Worm (Caenorhabditis elegans) whole organism, L1 larva: ENCODE data around the gene str-73.

Source experiments
- C04F5.9 ChIP-seq: sonication (generic microtip); optimal IDR thresholded peaks from 2 replicates; lab custom pipeline; 2016; ENCODE audit warnings: missing genetic modification characterization, missing compliant biosample characterization
- C34B4.2 ChIP-seq: sonication (generic microtip); optimal IDR thresholded peaks from 2 replicates; lab custom pipeline; 2017; ENCODE audit warnings: mild to moderate bottlenecking, missing genetic modification characterization, missing compliant biosample characterization
- F16B12.6 ChIP-seq: fragments of 150-350 bp; optimal IDR thresholded peaks from 2 replicates; lab custom pipeline; 2014; ENCODE audit warnings: missing biosample characterization, missing genetic modification characterization
- Y116A8C.19 ChIP-seq: sonication (generic microtip); optimal IDR thresholded peaks from 2 replicates; lab custom pipeline; 2016; ENCODE audit warnings: missing compliant biosample characterization, missing genetic modification characterization, borderline replicate concordance
- aha-1 ChIP-seq: fragments of 150-350 bp; optimal IDR thresholded peaks from 2 replicates; lab custom pipeline; 2014; ENCODE audit warnings: missing biosample characterization, missing genetic modification characterization
- alr-1 ChIP-seq: fragments of 200-800 bp; sonication (Bioruptor generic); optimal IDR thresholded peaks from 2 replicates; lab custom pipeline; 2018; ENCODE audit warnings: borderline replicate concordance, mild to moderate bottlenecking, missing genetic modification characterization, missing compliant biosample characterization
- ama-1 ChIP-seq: fragments of 150-350 bp; optimal IDR thresholded peaks from 2 replicates; lab custom pipeline; 2014
- blmp-1 ChIP-seq: fragments of 150-350 bp; optimal IDR thresholded peaks from 2 replicates; lab custom pipeline; 2014; ENCODE audit warnings: missing biosample characterization, missing genetic modification characterization
- ceh-8 ChIP-seq: fragments of 200-800 bp; sonication (Bioruptor generic); optimal IDR thresholded peaks from 2 replicates; lab custom pipeline; 2018; ENCODE audit warnings: mild to moderate bottlenecking, missing genetic modification characterization, moderate library complexity, missing compliant biosample characterization
- ceh-88 ChIP-seq: fragments of 200-800 bp; sonication (Bioruptor generic); IDR thresholded peaks from 2 replicates; pipeline ENCODE4 v1.3.6; 2022; ENCODE audit warnings: missing genetic modification characterization, missing compliant biosample characterization
- ceh-90 ChIP-seq: sonication (generic microtip); optimal IDR thresholded peaks from 2 replicates; lab custom pipeline; 2016; ENCODE audit warnings: missing genetic modification characterization, missing compliant biosample characterization
- ces-1 ChIP-seq: fragments of 150-350 bp; optimal IDR thresholded peaks from 2 replicates; lab custom pipeline; 2014; ENCODE audit warnings: missing biosample characterization, missing genetic modification reagents, missing genetic modification characterization
- egl-27 ChIP-seq, 2 experiments: fragments of 150-350 bp in 1 of 2; sonication (generic microtip); optimal IDR thresholded peaks; 3 replicates each; lab custom pipeline; 2017 to 2018; ENCODE audit warnings: missing biosample characterization in 2 of 2, missing genetic modification characterization in 2 of 2, missing genetic modification reagents in 2 of 2
- elt-2 ChIP-seq: sonication (generic microtip); optimal IDR thresholded peaks from 2 replicates; lab custom pipeline; 2016; ENCODE audit warnings: missing genetic modification characterization, mild to moderate bottlenecking, inconsistent platforms, missing compliant biosample characterization, missing genetic modification reagents
- ets-5 ChIP-seq: fragments of 200-800 bp; sonication (Bioruptor generic); IDR thresholded peaks from 2 replicates; pipeline ENCODE4 v1.3.6; 2022; ENCODE audit warnings: missing genetic modification characterization, missing compliant biosample characterization
- fkh-4 ChIP-seq: sonication (generic microtip); optimal IDR thresholded peaks from 2 replicates; lab custom pipeline; 2016; ENCODE audit warnings: missing compliant biosample characterization, missing genetic modification characterization, borderline replicate concordance
- hlh-17 ChIP-seq: fragments of 200-800 bp; sonication (Bioruptor generic); optimal IDR thresholded peaks from 2 replicates; lab custom pipeline; 2018; ENCODE audit warnings: missing genetic modification characterization, mild to moderate bottlenecking, missing compliant biosample characterization, moderate library complexity, borderline replicate concordance
- hpl-2 ChIP-seq: fragments of 150-350 bp; optimal IDR thresholded peaks from 2 replicates; lab custom pipeline; 2014; ENCODE audit warnings: missing biosample characterization, missing genetic modification reagents, missing genetic modification characterization
- jun-1 ChIP-seq: fragments of 150-350 bp; optimal IDR thresholded peaks from 2 replicates; lab custom pipeline; 2014; ENCODE audit warnings: missing biosample characterization, missing genetic modification reagents, missing genetic modification characterization
- lin-13 ChIP-seq: fragments of 150-350 bp; optimal IDR thresholded peaks from 2 replicates; lab custom pipeline; 2014; ENCODE audit warnings: missing biosample characterization, missing genetic modification reagents, missing genetic modification characterization
- lin-15B ChIP-seq: fragments of 150-350 bp; sonication (generic microtip); optimal IDR thresholded peaks from 3 replicates; lab custom pipeline; 2014; ENCODE audit warnings: missing biosample characterization, missing genetic modification characterization
- lsy-2 ChIP-seq, 2 experiments: fragments of 150-350 bp; optimal IDR thresholded peaks; 2 replicates each; lab custom pipeline; 2014; ENCODE audit warnings: missing biosample characterization in 2 of 2, missing genetic modification characterization in 2 of 2
- mab-9 ChIP-seq: fragments of 200-800 bp; sonication (Bioruptor generic); IDR thresholded peaks from 2 replicates; pipeline ENCODE4 v1.3.6; 2022; ENCODE audit warnings: missing genetic modification reagents, missing genetic modification characterization, missing compliant biosample characterization
- mdl-1 ChIP-seq, 2 experiments: fragments of 150-350 bp; optimal IDR thresholded peaks; 2 replicates each; lab custom pipeline; 2014 to 2017; ENCODE audit warnings: missing biosample characterization in 2 of 2, missing genetic modification characterization in 2 of 2, inconsistent platforms in 1 of 2
- mef-2 ChIP-seq: fragments of 150-350 bp; optimal IDR thresholded peaks from 2 replicates; lab custom pipeline; 2014; ENCODE audit warnings: missing biosample characterization, missing genetic modification characterization
- mep-1 ChIP-seq: fragments of 150-350 bp; optimal IDR thresholded peaks from 2 replicates; lab custom pipeline; 2014; ENCODE audit warnings: missing biosample characterization, missing genetic modification characterization
- nhr-11 ChIP-seq: fragments of 150-350 bp; optimal IDR thresholded peaks from 2 replicates; lab custom pipeline; 2014; ENCODE audit warnings: missing biosample characterization, missing genetic modification characterization
- nhr-237 ChIP-seq: fragments of 150-350 bp; optimal IDR thresholded peaks from 2 replicates; lab custom pipeline; 2014; ENCODE audit warnings: missing biosample characterization, missing genetic modification characterization
- nhr-71 ChIP-seq: sonication (generic microtip); optimal IDR thresholded peaks from 2 replicates; lab custom pipeline; 2016; ENCODE audit warnings: mild to moderate bottlenecking, missing genetic modification characterization, moderate library complexity, missing compliant biosample characterization
- nhr-77 ChIP-seq: fragments of 150-350 bp; optimal IDR thresholded peaks from 2 replicates; lab custom pipeline; 2014; ENCODE audit warnings: missing biosample characterization, missing genetic modification characterization
- nhr-84 ChIP-seq: sonication (generic microtip); optimal IDR thresholded peaks from 2 replicates; lab custom pipeline; 2017; ENCODE audit warnings: missing biosample characterization, missing genetic modification characterization
- snpc-4 ChIP-seq: fragments of 150-350 bp; optimal IDR thresholded peaks from 2 replicates; lab custom pipeline; 2014; ENCODE audit warnings: missing biosample characterization, missing genetic modification characterization
- sptf-1 ChIP-seq: fragments of 150-350 bp; optimal IDR thresholded peaks from 2 replicates; lab custom pipeline; 2014; ENCODE audit warnings: missing biosample characterization, missing genetic modification characterization
- sup-37 ChIP-seq: fragments of 200-800 bp; sonication (Bioruptor generic); optimal IDR thresholded peaks from 2 replicates; lab custom pipeline; 2018; ENCODE audit warnings: mild to moderate bottlenecking, missing genetic modification characterization, missing compliant biosample characterization
- tbx-2 ChIP-seq: sonication (generic microtip); optimal IDR thresholded peaks from 2 replicates; lab custom pipeline; 2016; ENCODE audit warnings: missing genetic modification characterization, missing compliant biosample characterization
- unc-130 ChIP-seq: fragments of 150-350 bp; optimal IDR thresholded peaks from 2 replicates; lab custom pipeline; 2017; ENCODE audit warnings: missing biosample characterization, missing genetic modification characterization, inconsistent platforms
- unc-30 ChIP-seq: sonication (generic microtip); optimal IDR thresholded peaks from 2 replicates; lab custom pipeline; 2017; ENCODE audit warnings: missing biosample characterization, missing genetic modification characterization
- unc-86 ChIP-seq: sonication (generic microtip); optimal IDR thresholded peaks from 2 replicates; lab custom pipeline; 2016; ENCODE audit warnings: missing genetic modification characterization, missing compliant biosample characterization
- vab-15 ChIP-seq: sonication (generic microtip); optimal IDR thresholded peaks from 2 replicates; lab custom pipeline; 2017; ENCODE audit warnings: missing genotype, mild to moderate bottlenecking, missing genetic modification characterization, missing compliant biosample characterization
- zag-1 ChIP-seq: fragments of 150-350 bp; optimal IDR thresholded peaks from 2 replicates; lab custom pipeline; 2014; ENCODE audit warnings: missing biosample characterization, missing genetic modification characterization
- ztf-11 ChIP-seq, 2 experiments: sonication (generic microtip); optimal IDR thresholded peaks; 2 replicates each; lab custom pipeline; 2016 to 2017; ENCODE audit warnings: missing genetic modification characterization in 2 of 2, missing biosample characterization in 1 of 2, missing compliant biosample characterization in 1 of 2

Gene str-73

ce11 chrV:16435510-16435909, 5.5 kb downstream of the str-73 start, which contains the start of the genes F26D2.13 and F26D2.14:
TSS of gene F26D2.13 (minus strand) at chrV:16435610.
TSS of gene F26D2.14 (plus strand) at chrV:16435855.
- no peak for TF ChIP-seq ceh-90 (tag; lab: Kevin White, UChicago)
- TF ChIP-seq unc-130 (tag; lab: Kevin White, UChicago) = no peak
- no peak for TF ChIP-seq Y116A8C.19
- no peak for TF ChIP-seq mab-9 (GFP tag; lab: Robert Waterston, UW)
- no peak for TF ChIP-seq ama-1 (lab: Kevin White, UChicago)
- TF ChIP-seq ztf-11 (tag; optimal IDR thresholded peaks at IDR 0.05; lab: Kevin White, UChicago) = no peak
- TF ChIP-seq mep-1 = no peak
- no peak for TF ChIP-seq ceh-88 (GFP tag; lab: Robert Waterston, UW)
- no peak for TF ChIP-seq jun-1 (tag; lab: Kevin White, UChicago)

ce11 chrV:16437546-16437945, 7.5 kb downstream of the str-73 start, which contains the start of gene F26D2.15:
TSS of gene F26D2.15 (plus strand) at chrV:16437846.
- TF ChIP-seq lin-15B (tag; lab: Kevin White, UChicago) = no peak
- TF ChIP-seq elt-2 (tag; lab: Kevin White, UChicago) = no peak
- no peak for TF ChIP-seq C04F5.9
- no peak for TF ChIP-seq nhr-71 (tag; lab: Kevin White, UChicago)
- TF ChIP-seq nhr-84 (tag; lab: Kevin White, UChicago) = no peak
- TF ChIP-seq alr-1 = no peak
- no peak for TF ChIP-seq vab-15 (tag; lab: Kevin White, UChicago)
- TF ChIP-seq egl-27 (tag; optimal IDR thresholded peaks at IDR 0.05; lab: Kevin White, UChicago) = no peak
- TF ChIP-seq fkh-4 = no peak
- TF ChIP-seq F16B12.6 (tag; lab: Kevin White, UChicago) = no peak
- no peak for TF ChIP-seq nhr-11 (tag; lab: Kevin White, UChicago)
- TF ChIP-seq nhr-77 = no peak
- no peak for TF ChIP-seq snpc-4 (tag; lab: Kevin White, UChicago)
- TF ChIP-seq mef-2 (tag; lab: Kevin White, UChicago) = no peak
- TF ChIP-seq mdl-1 (tag; optimal IDR thresholded peaks at IDR 0.05; lab: Kevin White, UChicago) = no peak

ce11 chrV:16443626-16444025, 13.6 kb downstream of the str-73 start, which contains the start of gene srh-141:
TSS of gene srh-141 (plus strand) at chrV:16443926.
- TF ChIP-seq unc-30 (tag; lab: Kevin White, UChicago) = no peak
- no peak for TF ChIP-seq ets-5 (GFP tag; lab: Robert Waterston, UW)

ce11 chrV:16445676-16446075, 15.6 kb downstream of the str-73 start, which contains the start of gene T08G3.6:
TSS of gene T08G3.6 (plus strand) at chrV:16445976.
- TF ChIP-seq nhr-84 (tag; lab: Kevin White, UChicago) (no peak), sptf-1 (tag; lab: Kevin White, UChicago) (no peak), lin-13 (GFP tag; lab: Kevin White, UChicago) (no peak), hpl-2 (no peak), alr-1 (no peak), sup-37 (GFP tag; lab: Kevin White, UChicago) (no peak), C04F5.9 (no peak), unc-30 (tag; lab: Kevin White, UChicago) (no peak), tbx-2 (tag; lab: Kevin White, UChicago) (no peak), ceh-90 (tag; lab: Kevin White, UChicago) (no peak), C34B4.2 (tag; lab: Kevin White, UChicago) (no peak), nhr-237 (tag; lab: Kevin White, UChicago) (no peak), snpc-4 (tag; lab: Kevin White, UChicago) (no peak), aha-1 (tag; lab: Kevin White, UChicago) (no peak), unc-86 (tag; lab: Kevin White, UChicago) (no peak), lsy-2 (tag; optimal IDR thresholded peaks at IDR 0.05; lab: Kevin White, UChicago) (no peak)

- TF ChIP-seq vab-15 (tag; lab: Kevin White, UChicago) (no peak), hlh-17 (GFP tag; lab: Kevin White, UChicago) (no peak), ceh-8 (no peak), zag-1 (tag; lab: Kevin White, UChicago) (no peak), ces-1 (no peak), blmp-1 (tag; lab: Kevin White, UChicago) (no peak)
Measured at ce11 chrV:16446191-16446590, 16.2 kb downstream of the str-73 start.
